Worm (Caenorhabditis elegans): ENCODE data around the gene ZK809.1.

The ZK809.1 gene

DNA sequence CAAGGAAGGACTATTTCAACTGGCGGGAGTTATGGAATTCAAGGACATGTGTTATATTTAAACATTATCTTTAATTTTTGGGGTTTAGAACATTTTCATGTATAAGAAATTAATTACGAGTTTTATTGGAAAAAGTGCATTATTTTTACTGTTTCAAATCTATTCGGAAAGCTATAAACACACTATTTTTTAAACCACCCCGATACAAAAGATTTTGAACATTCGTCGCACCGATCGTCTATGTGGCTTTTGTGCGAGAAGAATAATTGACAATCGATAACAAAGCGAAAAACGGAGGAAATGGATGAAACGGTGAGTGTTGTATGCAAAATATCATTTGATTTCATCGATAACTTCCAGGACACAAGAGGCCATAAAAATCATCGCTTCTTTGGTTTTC is 23.1 kb downstream of the ZK809.1 start, which contains the start of gene ZK809.9:
Gene ZK809.9 (plus strand): TSS at position 301 of the 400 bp plus-strand sequence.
- no peak for TF ChIP-seq nhr-28 (tag; optimal IDR thresholded peaks at IDR 0.05)
- no peak for TF ChIP-seq pha-4 (tag; optimal IDR thresholded peaks at IDR 0.05)
- TF ChIP-seq lsy-12 (tag; optimal IDR thresholded peaks at IDR 0.05): no peak
- no peak for TF ChIP-seq daf-12 (tag; optimal IDR thresholded peaks at IDR 0.05)
- TF ChIP-seq lin-15B (tag; optimal IDR thresholded peaks at IDR 0.05): no peak
- no peak for TF ChIP-seq ama-1 (optimal IDR thresholded peaks at IDR 0.05)
- TF ChIP-seq R02D3.7 (tag; optimal IDR thresholded peaks at IDR 0.05): no peak
- TF ChIP-seq snpc-4 (tag; optimal IDR thresholded peaks at IDR 0.05): no peak
- TF ChIP-seq egl-5 (tag; optimal IDR thresholded peaks at IDR 0.05): no peak
- no peak for TF ChIP-seq ztf-4 (tag; optimal IDR thresholded peaks at IDR 0.05)
- TF ChIP-seq nhr-77 (tag; optimal IDR thresholded peaks at IDR 0.05): no peak
- TF ChIP-seq hmg-11 (tag; optimal IDR thresholded peaks at IDR 0.05): no peak
- no peak for TF ChIP-seq unc-39 (tag; optimal IDR thresholded peaks at IDR 0.05)

DNA sequence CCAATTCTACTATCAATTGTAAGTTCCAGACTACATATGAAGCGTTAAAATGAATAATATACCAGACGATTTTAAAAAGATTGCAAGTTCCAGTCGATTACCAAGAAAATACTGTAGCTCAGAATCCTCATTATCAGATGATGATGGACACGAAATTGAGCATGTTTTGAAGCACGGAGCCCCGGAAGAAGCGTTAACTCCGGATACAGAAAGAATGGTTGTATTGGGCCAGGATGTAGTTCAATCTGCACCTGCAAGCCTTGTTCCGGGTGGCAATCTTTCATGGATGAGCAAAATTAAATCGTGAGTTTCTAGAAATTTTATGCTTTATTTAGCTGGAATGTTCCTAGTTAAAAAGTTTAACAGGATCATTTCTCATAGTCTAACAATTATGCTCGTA is 26.1 kb downstream of the ZK809.1 start, which contains the start of gene atg-4.2:
Gene atg-4.2 (plus strand): TSS at position 24 of the 400 bp plus-strand sequence.
- TF ChIP-seq egl-5 (tag; optimal IDR thresholded peaks at IDR 0.05): no peak
- TF ChIP-seq lsy-12 (tag; optimal IDR thresholded peaks at IDR 0.05): no peak
- no peak for TF ChIP-seq nhr-12 (tag; optimal IDR thresholded peaks at IDR 0.05)
- TF ChIP-seq nhr-67 (tag; optimal IDR thresholded peaks at IDR 0.05): no peak
- no peak for TF ChIP-seq fkh-10 (GFP tag; optimal IDR thresholded peaks at IDR 0.05)
- TF ChIP-seq elt-3 (tag; optimal IDR thresholded peaks at IDR 0.05): no peak
- no peak for TF ChIP-seq jun-1 (tag; optimal IDR thresholded peaks at IDR 0.05)
- no peak for TF ChIP-seq nhr-25 (tag; optimal IDR thresholded peaks at IDR 0.05)
- TF ChIP-seq elt-2 (tag; optimal IDR thresholded peaks at IDR 0.05): no peak
- no peak for TF ChIP-seq ZK546.5 (tag; optimal IDR thresholded peaks at IDR 0.05)
- no peak for TF ChIP-seq aly-2 (tag; optimal IDR thresholded peaks at IDR 0.05)
- no peak for TF ChIP-seq nhr-11 (tag; optimal IDR thresholded peaks at IDR 0.05)
- TF ChIP-seq ceh-16 (tag; optimal IDR thresholded peaks at IDR 0.05): no peak
- no peak for TF ChIP-seq daf-12 (tag; optimal IDR thresholded peaks at IDR 0.05)
- TF ChIP-seq ztf-4 (tag; optimal IDR thresholded peaks at IDR 0.05): no peak
- no peak for TF ChIP-seq nhr-23 (tag; optimal IDR thresholded peaks at IDR 0.05)
- TF ChIP-seq ceh-9 (tag; optimal IDR thresholded peaks at IDR 0.05): no peak
- TF ChIP-seq nhr-76 (tag; optimal IDR thresholded peaks at IDR 0.05): no peak

DNA sequence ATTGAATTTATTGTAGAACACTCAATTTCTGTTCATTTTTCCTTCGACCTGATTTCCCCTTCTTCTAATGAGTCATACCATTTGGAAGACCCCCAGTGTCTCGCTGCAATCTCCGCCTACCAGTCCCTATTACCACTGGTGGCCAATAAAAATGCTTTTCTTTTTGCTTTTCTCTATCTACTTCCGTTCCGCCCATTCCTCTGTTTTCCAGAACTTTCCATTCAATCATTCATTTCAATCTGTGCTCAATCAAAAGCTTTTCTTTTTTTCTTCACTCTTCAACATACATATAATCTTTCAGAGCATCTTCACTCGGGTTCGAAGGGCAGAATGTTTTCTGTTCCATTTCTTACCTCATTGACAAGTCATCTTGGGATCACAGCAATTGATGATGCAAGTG is 31.6 kb downstream of the ZK809.1 start, which contains the start of gene inx-8:
Gene inx-8 (plus strand): TSS at position 301 of the 400 bp plus-strand sequence.
- no peak for TF ChIP-seq skn-1 (tag; optimal IDR thresholded peaks at IDR 0.05)
- no peak for TF ChIP-seq mdl-1 (tag; optimal IDR thresholded peaks at IDR 0.05)
- TF ChIP-seq mml-1 (tag; optimal IDR thresholded peaks at IDR 0.05): no peak
- no peak for TF ChIP-seq ceh-82 (tag; optimal IDR thresholded peaks at IDR 0.05)

DNA sequence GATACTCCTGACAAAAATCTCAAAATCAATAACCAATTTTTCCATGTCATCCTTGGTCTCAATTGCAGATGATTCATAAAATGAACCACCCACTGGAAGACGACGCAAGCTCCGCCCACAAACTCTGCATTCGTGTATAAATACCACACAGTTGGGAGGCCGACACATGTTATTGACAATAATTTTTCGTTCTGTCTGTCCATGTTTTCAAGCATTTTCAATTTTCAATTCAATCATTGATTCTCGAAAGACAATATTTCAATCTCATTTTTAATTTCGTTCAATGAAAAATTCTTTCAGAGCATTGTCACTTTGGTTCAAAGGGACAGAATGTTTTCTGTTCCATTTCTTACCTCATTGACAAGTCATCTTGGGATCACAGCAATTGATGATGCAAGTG is 34.2 kb downstream of the ZK809.1 start, which contains the start of gene inx-9:
Gene inx-9 (plus strand): TSS at position 301 of the 400 bp plus-strand sequence.
- TF ChIP-seq nfya-1 (tag; optimal IDR thresholded peaks at IDR 0.05; ENCODE audit: insufficient read depth) (no peak), elt-3 (tag; optimal IDR thresholded peaks at IDR 0.05) (no peak), lin-39 (tag; optimal IDR thresholded peaks at IDR 0.05) (no peak), unc-62 (GFP tag; optimal IDR thresholded peaks at IDR 0.05) (no peak), lin-15B (tag; optimal IDR thresholded peaks at IDR 0.05) (no peak), ztf-4 (tag; optimal IDR thresholded peaks at IDR 0.05) (no peak), jun-1 (tag; optimal IDR thresholded peaks at IDR 0.05) (no peak), lsy-12 (tag; optimal IDR thresholded peaks at IDR 0.05) (no peak)

DNA sequence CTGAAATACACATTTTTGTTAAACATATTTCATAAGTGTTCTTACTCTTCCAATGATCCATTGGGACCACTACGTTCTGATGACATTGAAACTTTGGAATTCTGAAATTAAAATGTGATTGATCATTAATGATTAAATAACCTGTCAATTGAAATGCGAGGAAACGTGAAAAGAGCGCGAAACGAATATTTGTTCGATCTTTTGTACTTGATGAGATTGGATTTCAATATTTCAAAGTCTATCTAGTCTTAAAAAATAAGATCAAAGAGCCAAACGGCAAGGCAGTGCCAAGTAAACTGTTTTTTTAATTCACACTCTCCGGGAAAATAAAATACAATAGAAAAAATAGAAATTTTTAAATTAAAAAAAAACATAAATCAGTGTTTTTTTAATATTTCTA is 40.0 kb downstream of the ZK809.1 start, which contains the start of gene ZK792.4:
Gene ZK792.4 (minus strand): TSS at position 101 of the 400 bp plus-strand sequence.
- TF ChIP-seq nhr-67 (tag; optimal IDR thresholded peaks at IDR 0.05) (no peak), fkh-10 (GFP tag; optimal IDR thresholded peaks at IDR 0.05) (no peak), jun-1 (tag; optimal IDR thresholded peaks at IDR 0.05) (no peak), egl-27 (tag; optimal IDR thresholded peaks at IDR 0.05) (no peak), mdl-1 (tag; optimal IDR thresholded peaks at IDR 0.05) (no peak), mml-1 (tag; optimal IDR thresholded peaks at IDR 0.05) (no peak), hmg-11 (tag; optimal IDR thresholded peaks at IDR 0.05) (no peak), elt-3 (tag; optimal IDR thresholded peaks at IDR 0.05) (no peak), nhr-43 (tag; optimal IDR thresholded peaks at IDR 0.05; ENCODE audit: poor library complexity, severe bottlenecking) (no peak), pha-4 (tag; optimal IDR thresholded peaks at IDR 0.05) (no peak), tbx-2 (tag; optimal IDR thresholded peaks at IDR 0.05) (no peak), egl-5 (tag; optimal IDR thresholded peaks at IDR 0.05) (no peak), nhr-12 (tag; optimal IDR thresholded peaks at IDR 0.05) (no peak), fkh-2 (tag; optimal IDR thresholded peaks at IDR 0.05) (no peak), aly-2 (tag; optimal IDR thresholded peaks at IDR 0.05) (no peak), skn-1 (tag; optimal IDR thresholded peaks at IDR 0.05) (no peak), nhr-23 (tag; optimal IDR thresholded peaks at IDR 0.05) (no peak), nhr-76 (tag; optimal IDR thresholded peaks at IDR 0.05) (no peak), sea-2 (GFP tag; optimal IDR thresholded peaks at IDR 0.05) (no peak), nhr-237 (tag; optimal IDR thresholded peaks at IDR 0.05) (no peak)
